Fruit fly (Drosophila melanogaster): Measurements from ENCODE around the gene IFT57.

Gene IFT57

dm6 chr2L:3569892-3570291 is 39.3 kb downstream of the IFT57 start (continued):
- TF ChIP-seq CG18619 (GFP tag; optimal IDR thresholded peaks at IDR 0.05): no peak
- TF ChIP-seq CG11398 (GFP tag; optimal IDR thresholded peaks at IDR 0.05): no peak
- no peak for TF ChIP-seq zfh1 (GFP tag; IDR thresholded peaks at IDR 0.05)
- no peak for TF ChIP-seq ase (GFP tag; IDR thresholded peaks at IDR 0.05)
- no peak for TF ChIP-seq Ets97D (GFP tag; optimal IDR thresholded peaks at IDR 0.05)
- no peak for TF ChIP-seq pho (GFP tag; optimal IDR thresholded peaks at IDR 0.05)
- TF ChIP-seq CG2678 (tag; optimal IDR thresholded peaks at IDR 0.05): peak; percentile 56
- no peak for TF ChIP-seq CG12769 (tag; optimal IDR thresholded peaks at IDR 0.05)
- TF ChIP-seq gsb-n (tag; optimal IDR thresholded peaks at IDR 0.05): no peak
- no peak for TF ChIP-seq Dip2 (GFP tag; IDR thresholded peaks at IDR 0.05)
- no peak for TF ChIP-seq nerfin-2 (GFP tag; IDR thresholded peaks at IDR 0.05; ENCODE audit: partially characterized antibody)
- TF ChIP-seq dati (GFP tag; IDR thresholded peaks at IDR 0.05): no peak
- no peak for TF ChIP-seq CG7963 (GFP tag; IDR thresholded peaks at IDR 0.05; ENCODE audit: partially characterized antibody)
- no peak for TF ChIP-seq cad (GFP tag; optimal IDR thresholded peaks at IDR 0.05)
- TF ChIP-seq Bdp1 (GFP tag; optimal IDR thresholded peaks at IDR 0.05): no peak
- TF ChIP-seq Max (GFP tag; optimal IDR thresholded peaks at IDR 0.05): no peak
- TF ChIP-seq CG17829 (tag; optimal IDR thresholded peaks at IDR 0.05): peak; percentile 28
- no peak for TF ChIP-seq otp (GFP tag; IDR thresholded peaks at IDR 0.05)
- TF ChIP-seq CG12942 (GFP tag; optimal IDR thresholded peaks at IDR 0.05): no peak
- no peak for TF ChIP-seq CG1792 (GFP tag; optimal IDR thresholded peaks at IDR 0.05)
- no peak for TF ChIP-seq Dref (GFP tag; IDR thresholded peaks at IDR 0.05)
- TF ChIP-seq CG4424 (GFP tag; optimal IDR thresholded peaks at IDR 0.05): peak; percentile 35
- TF ChIP-seq HLH3B (GFP tag; IDR thresholded peaks at IDR 0.05): peak; percentile 47; the same call in 1 of the 2 replicates
- no peak for TF ChIP-seq Med (GFP tag)
- TF ChIP-seq CkIIα-i1 (GFP tag; IDR thresholded peaks at IDR 0.05): no peak
- no peak for TF ChIP-seq slou (GFP tag; optimal IDR thresholded peaks at IDR 0.05)
- TF ChIP-seq disco-r (GFP tag; optimal IDR thresholded peaks at IDR 0.05): no peak
- TF ChIP-seq CG4404 (GFP tag; IDR thresholded peaks at IDR 0.05): no peak
- 0 out of 2 replicates have a peak, but pooled peaks have one; percentile 28 for TF ChIP-seq CG31224 (GFP tag; IDR thresholded peaks at IDR 0.05)
- peak in 1 of 2 experiments; percentile 2 for TF ChIP-seq eve (GFP tag; optimal IDR thresholded peaks at IDR 0.05)
- TF ChIP-seq Atf6 (GFP tag; IDR thresholded peaks at IDR 0.05): peak; percentile 21; the same call in 1 of the 2 replicates
- no peak for TF ChIP-seq CG3847 (GFP tag; IDR thresholded peaks at IDR 0.05)
- no peak for TF ChIP-seq CG13775 (GFP tag; optimal IDR thresholded peaks at IDR 0.05)
- TF ChIP-seq HLH54F (GFP tag; optimal IDR thresholded peaks at IDR 0.05): no peak
- no peak for TF ChIP-seq CG7928 (GFP tag; optimal IDR thresholded peaks at IDR 0.05)
- TF ChIP-seq CG11504 (tag; optimal IDR thresholded peaks at IDR 0.05): peak; percentile 56
- peak; percentile 26 for TF ChIP-seq CG17359 (tag; optimal IDR thresholded peaks at IDR 0.05)
- no peak for TF ChIP-seq Drgx (GFP tag; IDR thresholded peaks at IDR 0.05)
- no peak for TF ChIP-seq fu2 (GFP tag; optimal IDR thresholded peaks at IDR 0.05)
- TF ChIP-seq CG10431 (GFP tag; optimal IDR thresholded peaks at IDR 0.05): no peak
- no peak for TF ChIP-seq en (GFP tag; optimal IDR thresholded peaks at IDR 0.05)
- TF ChIP-seq Lpt (GFP tag; optimal IDR thresholded peaks at IDR 0.05): no peak
- TF ChIP-seq CG15601 (tag; optimal IDR thresholded peaks at IDR 0.05): no peak
- peak; percentile 15 for TF ChIP-seq nmo (GFP tag; optimal IDR thresholded peaks at IDR 0.05)
- peak; percentile 56; the same call in 1 of the 2 replicates for TF ChIP-seq CG32532 (GFP tag; IDR thresholded peaks at IDR 0.05)
- TF ChIP-seq Scr (GFP tag; IDR thresholded peaks at IDR 0.05; ENCODE audit: partially characterized antibody): no peak
